Worm (Caenorhabditis elegans): Measurements from ENCODE around the gene K08A2.2.
A peak's percentile ranks its signal among the peaks of the same experiment; 100 is the strongest.

K08A2.2 gene

DNA sequence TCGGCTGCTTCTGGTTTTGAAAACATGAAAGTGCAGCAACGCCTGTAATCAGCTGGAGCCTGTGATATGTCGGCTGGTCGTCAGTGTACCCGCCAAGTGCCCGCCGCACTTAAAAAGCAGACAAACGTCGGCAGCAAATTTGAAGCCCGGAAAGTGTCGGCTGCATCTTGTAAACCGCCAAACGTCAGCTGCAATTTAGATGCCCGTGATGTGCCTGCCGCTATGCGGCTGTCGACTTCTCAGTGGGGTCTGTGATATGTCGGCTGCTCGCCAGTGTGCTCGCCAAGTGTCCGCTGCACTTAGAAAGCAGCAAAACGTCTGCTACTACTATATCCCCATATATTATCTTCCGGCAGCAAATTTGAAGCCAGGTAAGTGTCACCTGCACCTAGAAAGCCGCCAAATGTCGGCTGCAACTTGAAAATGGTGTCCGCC is 4.3 kb upstream of the K08A2.2 start:
- TF ChIP-seq snpc-4 (tag; optimal IDR thresholded peaks at IDR 0.05) (peak; percentile 52), sem-4 (tag; optimal IDR thresholded peaks at IDR 0.05) (no peak), ZK546.5 (tag; optimal IDR thresholded peaks at IDR 0.05) (no peak), Y55F3AM.14 (GFP tag; optimal IDR thresholded peaks at IDR 0.05) (peak; percentile 22), elt-1 (tag; optimal IDR thresholded peaks at IDR 0.05) (no peak), lin-13 (GFP tag; optimal IDR thresholded peaks at IDR 0.05) (peak; percentile 3)

DNA sequence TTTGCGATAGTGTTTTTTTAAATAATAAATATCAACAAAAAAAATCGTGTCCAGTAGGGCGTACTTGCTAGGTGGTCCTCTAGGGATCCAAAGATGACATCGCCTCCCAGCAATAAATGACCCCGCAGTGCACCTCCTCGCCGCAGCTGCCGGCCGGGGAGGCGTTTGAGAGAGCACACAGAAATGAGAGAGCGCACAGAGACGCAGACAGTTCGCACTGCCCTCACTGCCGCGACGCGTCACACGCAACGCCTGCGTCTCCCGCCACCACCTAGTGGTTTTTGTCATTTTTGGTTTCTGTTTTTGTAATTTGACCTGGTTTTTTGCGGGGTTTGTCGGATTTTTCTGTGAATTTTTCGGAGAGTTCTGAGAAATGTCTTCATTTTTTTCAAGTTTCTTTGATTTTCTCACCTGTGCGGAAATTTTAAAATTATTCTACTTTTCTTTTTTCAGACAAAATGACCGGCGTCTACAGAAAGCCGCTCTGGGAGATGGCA is 3.5 kb upstream of the K08A2.2 start, which contains the start of gene lido-7:
Gene lido-7, plus strand, starts transcription at position 447 of the 497 bp plus-strand sequence.
- TF ChIP-seq lin-13 (GFP tag; optimal IDR thresholded peaks at IDR 0.05) (peak; percentile 36), ZK546.5 (tag; optimal IDR thresholded peaks at IDR 0.05) (no peak), C34F6.9 (tag; optimal IDR thresholded peaks at IDR 0.05) (peak; percentile 23), peb-1 (tag; optimal IDR thresholded peaks at IDR 0.05) (no peak), lsy-2 (tag; optimal IDR thresholded peaks at IDR 0.05) (peak in 1 of 2 experiments; percentile 53), F13H6.1 (tag; optimal IDR thresholded peaks at IDR 0.05) (peak; percentile 69), gmeb-1 (tag; optimal IDR thresholded peaks at IDR 0.05) (peak; percentile 27), nhr-129 (tag; optimal IDR thresholded peaks at IDR 0.05) (peak; percentile 42), dmd-4 (tag; optimal IDR thresholded peaks at IDR 0.05) (no peak), crh-2 (tag; optimal IDR thresholded peaks at IDR 0.05) (peak; percentile 34), unc-55 (GFP tag; optimal IDR thresholded peaks at IDR 0.05) (peak; percentile 41), sma-9 (GFP tag; optimal IDR thresholded peaks at IDR 0.05) (peak; percentile 76), sma-9 (tag; optimal IDR thresholded peaks at IDR 0.05) (no peak), lin-11 (tag; optimal IDR thresholded peaks at IDR 0.05) (no peak)

DNA sequence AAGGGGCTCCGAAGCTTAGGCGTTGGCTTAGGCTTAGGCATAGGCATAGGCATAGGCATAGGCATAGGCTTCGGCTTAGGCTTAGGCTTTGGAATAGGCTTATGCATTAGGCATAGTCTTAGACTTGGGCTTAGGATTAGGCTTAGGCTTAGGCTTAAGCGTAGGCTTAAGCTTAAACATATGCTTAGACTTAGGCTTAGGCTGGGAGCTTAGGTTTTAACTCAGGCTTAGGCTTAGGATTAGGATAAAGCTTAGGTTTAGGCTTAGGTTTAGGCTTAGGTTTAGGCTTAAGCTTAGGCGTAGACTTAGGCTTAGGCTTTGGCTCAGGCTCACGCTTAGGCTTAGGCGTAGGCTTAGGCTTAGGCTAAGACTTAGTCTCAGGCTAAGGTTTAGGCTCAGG is 1.3 kb upstream of the K08A2.2 start:
- no peak for TF ChIP-seq ama-1 (optimal IDR thresholded peaks at IDR 0.05)
- TF ChIP-seq mab-5 (tag; optimal IDR thresholded peaks at IDR 0.05): no peak
- no peak for TF ChIP-seq blmp-1 (tag; optimal IDR thresholded peaks at IDR 0.05; ENCODE audit: insufficient read depth)
- no peak for TF ChIP-seq peb-1 (tag; optimal IDR thresholded peaks at IDR 0.05)
- TF ChIP-seq Y55F3AM.14 (GFP tag; optimal IDR thresholded peaks at IDR 0.05): no peak
- TF ChIP-seq nhr-77 (tag; optimal IDR thresholded peaks at IDR 0.05): no peak
- TF ChIP-seq dmd-4 (tag; optimal IDR thresholded peaks at IDR 0.05): no peak
- no peak for TF ChIP-seq nhr-11 (tag; optimal IDR thresholded peaks at IDR 0.05)
- no peak for TF ChIP-seq nhr-237 (tag; optimal IDR thresholded peaks at IDR 0.05)
- TF ChIP-seq lin-11 (tag; optimal IDR thresholded peaks at IDR 0.05): no peak
- TF ChIP-seq crh-2 (tag; optimal IDR thresholded peaks at IDR 0.05): no peak
- TF ChIP-seq snpc-4 (tag; optimal IDR thresholded peaks at IDR 0.05): no peak
- no peak for TF ChIP-seq elt-1 (tag; optimal IDR thresholded peaks at IDR 0.05)
- no peak for TF ChIP-seq aly-2 (tag; optimal IDR thresholded peaks at IDR 0.05)
- no peak for TF ChIP-seq ZK546.5 (tag; optimal IDR thresholded peaks at IDR 0.05)
- no peak for TF ChIP-seq nhr-10 (tag; optimal IDR thresholded peaks at IDR 0.05)
- TF ChIP-seq gmeb-1 (tag; optimal IDR thresholded peaks at IDR 0.05): no peak
- no peak for TF ChIP-seq elt-3 (tag; optimal IDR thresholded peaks at IDR 0.05)

DNA sequence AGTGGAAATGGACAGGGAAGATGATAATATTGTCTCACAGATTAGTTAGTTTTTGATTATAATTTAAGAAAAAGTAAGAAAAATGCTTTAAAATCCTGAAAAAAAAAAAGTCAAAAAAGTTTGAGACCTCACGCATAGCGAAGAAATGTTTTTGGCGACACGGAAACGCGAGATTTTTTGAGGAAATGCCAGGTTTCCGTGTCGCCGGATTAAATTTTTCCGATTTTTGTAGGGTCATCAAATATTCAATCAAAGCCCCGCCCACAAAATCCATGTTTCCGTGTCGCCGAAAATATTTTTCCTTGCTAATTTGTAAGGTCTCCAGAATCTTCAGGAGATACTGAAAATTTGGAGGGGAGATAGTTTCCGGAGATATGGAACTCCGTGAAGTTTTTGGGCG is 895 bp downstream of the K08A2.2 start:
- no peak for TF ChIP-seq skn-1 (tag; optimal IDR thresholded peaks at IDR 0.05)
- no peak for TF ChIP-seq snpc-4 (tag; optimal IDR thresholded peaks at IDR 0.05)
- no peak for TF ChIP-seq nhr-6 (tag; optimal IDR thresholded peaks at IDR 0.05)
- no peak for TF ChIP-seq C34F6.9 (tag; optimal IDR thresholded peaks at IDR 0.05)
- no peak for TF ChIP-seq ama-1 (optimal IDR thresholded peaks at IDR 0.05)
- no peak for TF ChIP-seq nhr-237 (tag; optimal IDR thresholded peaks at IDR 0.05)
- no peak for TF ChIP-seq nhr-11 (tag; optimal IDR thresholded peaks at IDR 0.05)
- TF ChIP-seq unc-62 (GFP tag; optimal IDR thresholded peaks at IDR 0.05): no peak
- TF ChIP-seq elt-1 (tag; optimal IDR thresholded peaks at IDR 0.05): no peak
- no peak for TF ChIP-seq mab-5 (tag; optimal IDR thresholded peaks at IDR 0.05)
- TF ChIP-seq Y55F3AM.14 (GFP tag; optimal IDR thresholded peaks at IDR 0.05): no peak
- no peak for TF ChIP-seq elt-3 (tag; optimal IDR thresholded peaks at IDR 0.05)
- no peak for TF ChIP-seq dmd-4 (tag; optimal IDR thresholded peaks at IDR 0.05)
- no peak for TF ChIP-seq nhr-77 (tag; optimal IDR thresholded peaks at IDR 0.05)
- TF ChIP-seq nhr-12 (tag; optimal IDR thresholded peaks at IDR 0.05): no peak
- TF ChIP-seq sma-3 (GFP tag; optimal IDR thresholded peaks at IDR 0.05): no peak
- no peak for TF ChIP-seq fos-1 (tag; optimal IDR thresholded peaks at IDR 0.05)
- TF ChIP-seq peb-1 (tag; optimal IDR thresholded peaks at IDR 0.05): no peak
- no peak for TF ChIP-seq lin-39 (tag; optimal IDR thresholded peaks at IDR 0.05)
- no peak for TF ChIP-seq unc-55 (GFP tag; optimal IDR thresholded peaks at IDR 0.05)

All from whole organism, L2 larva.